Worm (Caenorhabditis elegans) whole organism, late embryonic: ENCODE results near the gene pgp-8.

Source experiments
- ceh-22 ChIP-seq: sonication (generic microtip); optimal IDR thresholded peaks from 2 replicates; lab custom pipeline; 2017; ENCODE audit warnings: missing biosample characterization, missing genetic modification characterization
- ceh-34 ChIP-seq: sonication (generic microtip); optimal IDR thresholded peaks from 2 replicates; lab custom pipeline; 2016; ENCODE audit warnings: mild to moderate bottlenecking, missing genetic modification characterization, missing compliant biosample characterization
- elt-2 ChIP-seq: sonication (generic microtip); optimal IDR thresholded peaks from 2 replicates; lab custom pipeline; 2016; ENCODE audit warnings: missing genetic modification reagents, missing genetic modification characterization, missing compliant biosample characterization
- fkh-10 ChIP-seq: fragments of 150-350 bp; optimal IDR thresholded peaks from 2 replicates; lab custom pipeline; 2014; ENCODE audit warnings: missing biosample characterization, missing genetic modification reagents, missing genetic modification characterization
- hlh-30 ChIP-seq: sonication (generic microtip); optimal IDR thresholded peaks from 2 replicates; lab custom pipeline; 2017; ENCODE audit warnings: antibody characterized with exemption, missing genetic modification characterization, missing compliant biosample characterization; ENCODE audit not compliant: insufficient read depth
- pha-4 ChIP-seq: fragments of 150-350 bp; optimal IDR thresholded peaks from 2 replicates; lab custom pipeline; 2018; ENCODE audit warnings: missing biosample characterization, missing genetic modification reagents, missing genetic modification characterization
- rnt-1 ChIP-seq: sonication (generic microtip); optimal IDR thresholded peaks from 2 replicates; lab custom pipeline; 2016; ENCODE audit warnings: missing genetic modification characterization, missing compliant biosample characterization
- ttx-3 ChIP-seq: sonication (generic microtip); optimal IDR thresholded peaks from 2 replicates; lab custom pipeline; 2016; ENCODE audit warnings: missing genetic modification reagents, missing genetic modification characterization, missing compliant biosample characterization

- TF ChIP-seq pha-4 (no peak), ceh-22 (tag; lab: Kevin White, UChicago) (no peak), elt-2 (no peak), ttx-3 (tag; lab: Kevin White, UChicago) (no peak), hlh-30 (tag; lab: Kevin White, UChicago) (no peak), fkh-10 (GFP tag; lab: Kevin White, UChicago) (no peak), ceh-34 (tag; lab: Kevin White, UChicago) (no peak), rnt-1 (tag; lab: Kevin White, UChicago) (no peak)
These were observed 38.6 kb upstream of the pgp-8 start, which contains the start of gene acbp-3 for ce11 chrX:10902723-10903322.
